Worm (Caenorhabditis elegans): ENCODE measurements around the gene T06E8.8.

Gene T06E8.8

DNA sequence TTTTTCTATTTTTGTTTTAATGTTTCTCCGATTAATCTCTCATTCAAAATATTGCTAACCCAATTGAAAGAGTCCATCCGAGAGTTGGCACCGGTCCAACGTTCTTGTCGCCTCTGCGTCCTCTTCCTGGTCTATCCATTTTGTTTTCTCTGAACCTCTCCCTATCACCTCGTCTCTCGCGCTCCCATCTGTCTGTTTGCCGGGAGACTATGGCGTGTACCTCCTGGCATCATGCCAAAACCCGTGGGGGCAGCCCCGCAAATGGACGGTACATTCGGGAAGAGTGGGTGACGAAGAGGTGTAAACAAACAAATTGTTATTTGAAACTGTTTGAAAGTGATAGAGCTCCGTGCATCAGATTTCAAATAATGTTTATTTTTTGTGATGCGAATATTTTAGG is 7.3 kb upstream of the T06E8.8 start, which contains the start of gene T06E8.2 (continued):
- peak; percentile 86 for TF ChIP-seq pag-3 (tag; optimal IDR thresholded peaks at IDR 0.05; ENCODE audit: borderline replicate concordance, insufficient read depth)
- no peak for TF ChIP-seq vab-15 (tag; optimal IDR thresholded peaks at IDR 0.05)
- peak; percentile 48 for TF ChIP-seq nhr-47 (tag; optimal IDR thresholded peaks at IDR 0.05)
- TF ChIP-seq egl-13 (tag; optimal IDR thresholded peaks at IDR 0.05), result no peak
- no peak for TF ChIP-seq jun-1 (tag; optimal IDR thresholded peaks at IDR 0.05)
- TF ChIP-seq Y116A8C.19 (tag; optimal IDR thresholded peaks at IDR 0.05; ENCODE audit: borderline replicate concordance), result no peak
- TF ChIP-seq lin-35 (GFP tag; optimal IDR thresholded peaks at IDR 0.05), result peak; percentile 32 to 40
- no peak for TF ChIP-seq elt-3 (tag; optimal IDR thresholded peaks at IDR 0.05)
- peak; percentile 58 for TF ChIP-seq swsn-7 (tag; optimal IDR thresholded peaks at IDR 0.05)
- no peak for TF ChIP-seq unc-30 (tag; optimal IDR thresholded peaks at IDR 0.05)
- peak in 1 of 2 experiments; percentile 64 for TF ChIP-seq mdl-1 (tag; optimal IDR thresholded peaks at IDR 0.05)
- TF ChIP-seq snu-23 (GFP tag; optimal IDR thresholded peaks at IDR 0.05), result peak; percentile 72
- TF ChIP-seq ceh-90 (tag; optimal IDR thresholded peaks at IDR 0.05), result no peak
- TF ChIP-seq fos-1 (tag; optimal IDR thresholded peaks at IDR 0.05), result no peak
- TF ChIP-seq tbx-2 (tag; optimal IDR thresholded peaks at IDR 0.05), result peak; percentile 52
- no peak for TF ChIP-seq sptf-1 (tag; optimal IDR thresholded peaks at IDR 0.05)
- peak in 1 of 2 experiments; percentile 15 for TF ChIP-seq egl-27 (tag; optimal IDR thresholded peaks at IDR 0.05)
- peak; percentile 35 for TF ChIP-seq xbp-1 (tag; optimal IDR thresholded peaks at IDR 0.05)
- peak in 2 of 3 experiments; percentile 16 to 34 for TF ChIP-seq ceh-82 (tag; optimal IDR thresholded peaks at IDR 0.05)
- TF ChIP-seq mef-2 (tag; optimal IDR thresholded peaks at IDR 0.05), result no peak
- no peak for TF ChIP-seq fkh-8 (tag; optimal IDR thresholded peaks at IDR 0.05)
- peak; percentile 37 for TF ChIP-seq fkh-4 (tag; optimal IDR thresholded peaks at IDR 0.05; ENCODE audit: borderline replicate concordance)
- no peak for TF ChIP-seq snpc-4 (tag; optimal IDR thresholded peaks at IDR 0.05)
- no peak for TF ChIP-seq ces-1 (GFP tag; optimal IDR thresholded peaks at IDR 0.05)
- 0 out of 2 replicates have a peak, but pooled peaks have one; percentile 34 for TF ChIP-seq grh-1 (GFP tag; IDR thresholded peaks at IDR 0.05)
- no peak for TF ChIP-seq lir-3 (tag; optimal IDR thresholded peaks at IDR 0.05; ENCODE audit: poor library complexity)
- TF ChIP-seq hpl-2 (GFP tag; optimal IDR thresholded peaks at IDR 0.05), result no peak
- TF ChIP-seq nhr-11 (tag; optimal IDR thresholded peaks at IDR 0.05), result no peak
- peak in 1 of 3 experiments; percentile 21 for TF ChIP-seq dpl-1 (GFP tag; optimal IDR thresholded peaks at IDR 0.05)
- peak; percentile 86 for TF ChIP-seq nhr-85 (tag)
- TF ChIP-seq unc-62 (GFP tag; optimal IDR thresholded peaks at IDR 0.05), result no peak
- TF ChIP-seq lin-14 (GFP tag; optimal IDR thresholded peaks at IDR 0.05), result peak; percentile 88
- TF ChIP-seq elt-2 (tag; optimal IDR thresholded peaks at IDR 0.05), result no peak
- no peak for TF ChIP-seq isw-1 (GFP tag; IDR thresholded peaks at IDR 0.05)
- no peak for TF ChIP-seq pqm-1 (tag; optimal IDR thresholded peaks at IDR 0.05)
- no peak for TF ChIP-seq nhr-12 (tag; optimal IDR thresholded peaks at IDR 0.05)
- TF ChIP-seq nhr-77 (tag; optimal IDR thresholded peaks at IDR 0.05), result peak; percentile 38
- peak; percentile 67 for TF ChIP-seq unc-130 (tag; optimal IDR thresholded peaks at IDR 0.05)
- TF ChIP-seq C34B4.2 (tag; optimal IDR thresholded peaks at IDR 0.05), result no peak
- TF ChIP-seq aly-2 (tag; optimal IDR thresholded peaks at IDR 0.05), result no peak
- TF ChIP-seq mab-9 (GFP tag; IDR thresholded peaks at IDR 0.05), result no peak
- no peak for TF ChIP-seq F16B12.6 (tag; optimal IDR thresholded peaks at IDR 0.05)
- TF ChIP-seq unc-86 (tag; optimal IDR thresholded peaks at IDR 0.05), result no peak
- TF ChIP-seq ama-1 (optimal IDR thresholded peaks at IDR 0.05), result no peak
- TF ChIP-seq nhr-90 (tag; optimal IDR thresholded peaks at IDR 0.05; ENCODE audit: poor library complexity), result peak; percentile 18
- TF ChIP-seq ztf-4 (tag; optimal IDR thresholded peaks at IDR 0.05), result no peak
- no peak for TF ChIP-seq C16A3.4 (tag; optimal IDR thresholded peaks at IDR 0.05)
- peak in 1 of 2 experiments; percentile 10 for TF ChIP-seq ztf-11 (tag; optimal IDR thresholded peaks at IDR 0.05)
- TF ChIP-seq ets-5 (GFP tag; IDR thresholded peaks at IDR 0.05), result no peak
- TF ChIP-seq nhr-28 (tag; optimal IDR thresholded peaks at IDR 0.05), result no peak
